Fruit fly (Drosophila melanogaster) S2 (cell line): ENCODE results near the gene eEF1alpha2.

ENCODE experiments used
- CG8478 ChIP-seq: fragments of >200 bp; optimal IDR thresholded peaks from 2 replicates; lab custom pipeline; 2018
- CTCF ChIP-seq, 2 experiments: fragments of >200 bp; optimal IDR thresholded peaks; 2 replicates each; lab custom pipeline; 2018

DNA sequence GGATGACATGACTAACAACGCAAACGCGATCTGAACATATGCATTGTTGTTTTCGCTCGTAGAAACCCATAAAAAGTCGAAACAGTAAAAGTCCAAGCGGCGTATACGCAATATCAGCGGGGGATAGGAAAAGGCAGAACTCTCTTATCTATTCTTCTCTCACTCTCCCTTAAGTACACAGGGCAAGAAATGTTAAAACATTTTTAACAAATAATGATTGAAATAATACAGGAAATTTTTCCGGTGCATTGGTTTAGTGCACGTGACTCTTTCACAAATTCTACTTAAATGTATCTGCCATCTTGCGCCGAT lies 22.6 kb upstream of the eEF1alpha2 start:
- TF ChIP-seq CG8478 (no peak), CTCF (optimal IDR thresholded peaks at IDR 0.05; lab: Kevin White, UChicago) (no peak)
